Worm (Caenorhabditis elegans) whole organism, L3 larva: Measurements from ENCODE around the gene smut-1.
A peak's percentile ranks its signal among the peaks of the same experiment; 100 is the strongest.

Experiments used
- R02D3.7 ChIP-seq: fragments of 150-350 bp; optimal IDR thresholded peaks from 2 replicates; lab custom pipeline; 2014; ENCODE audit warnings: missing biosample characterization, missing genetic modification characterization
- ZK546.5 ChIP-seq: sonication (generic microtip); optimal IDR thresholded peaks from 2 replicates; lab custom pipeline; 2017; ENCODE audit warnings: missing biosample characterization, missing genetic modification characterization
- aly-2 ChIP-seq: fragments of 150-350 bp; optimal IDR thresholded peaks from 2 replicates; lab custom pipeline; 2014; ENCODE audit warnings: missing biosample characterization, missing genetic modification characterization
- ama-1 ChIP-seq: fragments of 150-350 bp; optimal IDR thresholded peaks from 2 replicates; lab custom pipeline; 2018
- ceh-16 ChIP-seq: sonication (generic microtip); optimal IDR thresholded peaks from 2 replicates; lab custom pipeline; 2017; ENCODE audit warnings: missing biosample characterization, missing genetic modification characterization
- ceh-28 ChIP-seq: fragments of 150-350 bp; optimal IDR thresholded peaks from 2 replicates; lab custom pipeline; 2014; ENCODE audit warnings: missing biosample characterization, missing genetic modification reagents, missing genetic modification characterization
- ceh-82 ChIP-seq: fragments of 150-350 bp; optimal IDR thresholded peaks from 2 replicates; lab custom pipeline; 2014; ENCODE audit warnings: missing biosample characterization, missing genetic modification characterization
- ceh-9 ChIP-seq: sonication (generic microtip); optimal IDR thresholded peaks from 2 replicates; lab custom pipeline; 2018; ENCODE audit warnings: missing biosample characterization, missing genetic modification characterization
- daf-12 ChIP-seq: fragments of 150-350 bp; optimal IDR thresholded peaks from 2 replicates; lab custom pipeline; 2014; ENCODE audit warnings: missing biosample characterization, missing genetic modification reagents, missing genetic modification characterization
- egl-27 ChIP-seq: sonication (generic microtip); optimal IDR thresholded peaks from 4 replicates; lab custom pipeline; 2017; ENCODE audit warnings: missing biosample characterization, missing genetic modification reagents, missing genetic modification characterization
- elt-1 ChIP-seq: fragments of 150-350 bp; optimal IDR thresholded peaks from 2 replicates; lab custom pipeline; 2014; ENCODE audit warnings: missing biosample characterization, missing genetic modification characterization
- elt-2 ChIP-seq: sonication (generic microtip); optimal IDR thresholded peaks from 2 replicates; lab custom pipeline; 2016; ENCODE audit warnings: missing genetic modification reagents, mild to moderate bottlenecking, missing genetic modification characterization, missing compliant biosample characterization
- elt-3 ChIP-seq, 3 experiments: fragments of 150-350 bp in 1 of 3; sonication (generic microtip) in 2 of 3; optimal IDR thresholded peaks; 2 replicates in 2 of 3; 4 replicates in 1 of 3; lab custom pipeline; 2014 to 2017; ENCODE audit warnings: missing biosample characterization in 3 of 3, missing genetic modification characterization in 3 of 3
- eor-1 ChIP-seq, 2 experiments: fragments of 150-350 bp; optimal IDR thresholded peaks; 2 replicates each; lab custom pipeline; 2014 to 2018; ENCODE audit warnings: missing biosample characterization in 2 of 2, missing genetic modification characterization in 2 of 2
- fkh-10 ChIP-seq: sonication (generic microtip); optimal IDR thresholded peaks from 2 replicates; lab custom pipeline; 2017; ENCODE audit warnings: missing biosample characterization, missing genetic modification reagents, missing genetic modification characterization
- fkh-2 ChIP-seq: fragments of 150-350 bp; optimal IDR thresholded peaks from 2 replicates; lab custom pipeline; 2014; ENCODE audit warnings: missing biosample characterization, missing genetic modification reagents, missing genetic modification characterization
- fos-1 ChIP-seq: fragments of 150-350 bp; optimal IDR thresholded peaks from 2 replicates; lab custom pipeline; 2014; ENCODE audit warnings: missing biosample characterization, missing genetic modification characterization
- hmg-11 ChIP-seq: sonication (generic microtip); optimal IDR thresholded peaks from 2 replicates; lab custom pipeline; 2016; ENCODE audit warnings: missing genetic modification characterization, missing compliant biosample characterization
- jun-1 ChIP-seq: fragments of 150-350 bp; optimal IDR thresholded peaks from 2 replicates; lab custom pipeline; 2014; ENCODE audit warnings: missing biosample characterization, missing genetic modification reagents, missing genetic modification characterization
- lin-15B ChIP-seq: fragments of 150-350 bp; optimal IDR thresholded peaks from 2 replicates; lab custom pipeline; 2014; ENCODE audit warnings: missing biosample characterization, missing genetic modification characterization
- lin-39 ChIP-seq: fragments of 150-350 bp; optimal IDR thresholded peaks from 2 replicates; lab custom pipeline; 2018; ENCODE audit warnings: missing biosample characterization, missing genetic modification reagents, missing genetic modification characterization
- nfya-1 ChIP-seq: sonication (generic microtip); optimal IDR thresholded peaks from 2 replicates; lab custom pipeline; 2017; ENCODE audit warnings: missing genetic modification characterization, mild to moderate bottlenecking, missing compliant biosample characterization, antibody characterized with exemption, moderate library complexity; ENCODE audit not compliant: insufficient read depth
- nhr-11 ChIP-seq: fragments of 150-350 bp; optimal IDR thresholded peaks from 2 replicates; lab custom pipeline; 2014; ENCODE audit warnings: missing biosample characterization, missing genetic modification characterization
- nhr-12 ChIP-seq: fragments of 150-350 bp; optimal IDR thresholded peaks from 2 replicates; lab custom pipeline; 2014; ENCODE audit warnings: missing biosample characterization, missing genetic modification characterization
- nhr-23 ChIP-seq: fragments of 150-350 bp; optimal IDR thresholded peaks from 2 replicates; lab custom pipeline; 2014; ENCODE audit warnings: missing biosample characterization, missing genetic modification reagents, missing genetic modification characterization
- nhr-237 ChIP-seq: fragments of 150-350 bp; optimal IDR thresholded peaks from 2 replicates; lab custom pipeline; 2014; ENCODE audit warnings: missing biosample characterization, missing genetic modification characterization
- nhr-25 ChIP-seq: sonication (generic microtip); optimal IDR thresholded peaks from 2 replicates; lab custom pipeline; 2017; ENCODE audit warnings: missing biosample characterization, missing genetic modification characterization
- nhr-28 ChIP-seq: fragments of 150-350 bp; optimal IDR thresholded peaks from 2 replicates; lab custom pipeline; 2014; ENCODE audit warnings: missing biosample characterization, missing genetic modification characterization
- nhr-43 ChIP-seq: sonication (generic microtip); optimal IDR thresholded peaks from 2 replicates; lab custom pipeline; 2016; ENCODE audit warnings: mild to moderate bottlenecking, missing genetic modification characterization, missing compliant biosample characterization; ENCODE audit not compliant: poor library complexity, severe bottlenecking
- nhr-67 ChIP-seq: fragments of 150-350 bp; optimal IDR thresholded peaks from 2 replicates; lab custom pipeline; 2014; ENCODE audit warnings: missing biosample characterization, missing genetic modification characterization
- nhr-76 ChIP-seq: fragments of 150-350 bp; sonication (generic microtip); optimal IDR thresholded peaks from 5 replicates; lab custom pipeline; 2014; ENCODE audit warnings: missing biosample characterization, missing genetic modification characterization
- nhr-77 ChIP-seq: fragments of 150-350 bp; optimal IDR thresholded peaks from 2 replicates; lab custom pipeline; 2014; ENCODE audit warnings: missing biosample characterization, missing genetic modification characterization
- pha-4 ChIP-seq: fragments of 150-350 bp; optimal IDR thresholded peaks from 2 replicates; lab custom pipeline; 2014; ENCODE audit warnings: missing biosample characterization, missing genetic modification reagents, missing genetic modification characterization
- pqm-1 ChIP-seq: fragments of 150-350 bp; optimal IDR thresholded peaks from 2 replicates; lab custom pipeline; 2017; ENCODE audit warnings: missing biosample characterization, missing genetic modification characterization, inconsistent platforms
- sea-2 ChIP-seq: fragments of 150-350 bp; sonication (generic microtip); optimal IDR thresholded peaks from 4 replicates; lab custom pipeline; 2014; ENCODE audit warnings: missing biosample characterization, missing genetic modification reagents, missing genetic modification characterization
- skn-1 ChIP-seq: fragments of 150-350 bp; optimal IDR thresholded peaks from 2 replicates; lab custom pipeline; 2014; ENCODE audit warnings: missing biosample characterization, missing genetic modification characterization
- snpc-4 ChIP-seq: fragments of 150-350 bp; optimal IDR thresholded peaks from 2 replicates; lab custom pipeline; 2014; ENCODE audit warnings: missing biosample characterization, missing genetic modification characterization
- tbx-2 ChIP-seq: sonication (generic microtip); optimal IDR thresholded peaks from 2 replicates; lab custom pipeline; 2016; ENCODE audit warnings: mild to moderate bottlenecking, missing genetic modification characterization, missing compliant biosample characterization
- unc-39 ChIP-seq: sonication (generic microtip); optimal IDR thresholded peaks from 4 replicates; lab custom pipeline; 2017; ENCODE audit warnings: missing biosample characterization, missing genetic modification characterization
- unc-62 ChIP-seq: fragments of 150-350 bp; sonication (generic microtip); optimal IDR thresholded peaks from 4 replicates; lab custom pipeline; 2014; ENCODE audit warnings: missing biosample characterization, missing genetic modification reagents, missing genetic modification characterization
- ztf-11 ChIP-seq: fragments of 150-350 bp; optimal IDR thresholded peaks from 2 replicates; lab custom pipeline; 2014; ENCODE audit warnings: missing biosample characterization, missing genetic modification characterization
- ztf-4 ChIP-seq: fragments of 150-350 bp; optimal IDR thresholded peaks from 2 replicates; lab custom pipeline; 2014; ENCODE audit warnings: missing biosample characterization, missing genetic modification characterization

smut-1 gene

DNA sequence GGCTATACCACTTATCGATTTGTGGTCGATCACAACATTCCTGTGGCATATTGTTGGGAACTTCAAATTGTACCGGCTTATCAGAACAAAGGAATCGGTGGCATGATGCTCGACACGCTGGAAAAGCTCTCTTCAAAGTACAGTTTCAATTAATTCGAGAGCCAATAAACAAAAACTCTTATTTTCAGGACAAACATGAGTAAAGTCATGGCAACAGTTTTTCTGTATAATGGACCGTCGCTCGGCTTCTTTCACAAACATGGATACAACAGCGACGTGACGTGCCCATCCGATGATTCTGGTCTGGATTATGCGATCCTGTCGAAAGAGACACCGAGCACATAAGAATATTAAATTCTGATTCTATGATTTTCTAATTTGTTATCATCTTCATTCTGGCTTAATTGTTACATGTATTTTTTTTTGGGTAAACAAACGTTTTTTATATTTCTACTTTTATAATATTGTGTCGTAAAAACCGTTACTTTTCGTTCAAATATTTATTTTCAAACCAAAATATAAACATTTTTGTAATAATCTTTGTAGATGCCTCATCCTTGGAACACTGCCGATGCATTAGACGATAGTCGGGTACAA lies at the start of gene smut-1:
Gene smut-1 (plus strand): TSS at position 547 of the 597 bp plus-strand sequence.
- no peak for TF ChIP-seq daf-12 (tag; lab: Kevin White, UChicago)
- no peak for TF ChIP-seq nhr-237 (tag; lab: Kevin White, UChicago)
- TF ChIP-seq snpc-4 (tag; lab: Kevin White, UChicago) = no peak
- no peak for TF ChIP-seq pqm-1
- TF ChIP-seq ztf-11 (tag; lab: Kevin White, UChicago) = no peak
- TF ChIP-seq ama-1 = no peak
- no peak for TF ChIP-seq ceh-82 (tag; lab: Kevin White, UChicago)
- TF ChIP-seq fos-1 (tag; lab: Kevin White, UChicago) = no peak

DNA sequence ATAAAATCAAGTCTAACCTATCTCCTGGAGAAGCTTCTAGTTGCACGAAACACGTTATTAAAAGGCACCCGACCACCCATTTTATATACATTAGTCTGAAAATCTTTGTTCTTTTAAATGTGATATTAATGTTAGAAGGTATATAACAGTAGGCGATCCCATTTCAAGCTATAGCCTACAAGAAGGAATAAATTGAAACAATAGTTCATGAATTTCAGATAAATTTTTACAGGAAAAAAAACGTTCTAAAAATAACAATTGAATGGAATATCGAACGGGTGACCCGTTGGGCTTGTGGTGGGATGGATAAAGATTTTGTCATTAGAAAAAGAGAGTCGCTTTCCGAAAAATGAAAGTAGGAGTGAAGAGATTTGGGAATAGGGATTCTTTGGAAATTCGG lies 49.1 kb upstream of the smut-1 start, which contains the start of gene pgap-3:
Gene pgap-3 (minus strand): TSS at position 101 of the 400 bp plus-strand sequence.
- TF ChIP-seq snpc-4 (tag; lab: Kevin White, UChicago) = no peak
- TF ChIP-seq sea-2 (GFP tag; lab: Kevin White, UChicago) = no peak
- TF ChIP-seq R02D3.7 (tag; lab: Kevin White, UChicago) = no peak
- no peak for TF ChIP-seq egl-27 (tag; lab: Kevin White, UChicago)
- no peak for TF ChIP-seq nhr-25 (tag; lab: Kevin White, UChicago)
- TF ChIP-seq nhr-23 (tag; lab: Kevin White, UChicago) = no peak
- TF ChIP-seq elt-1 (tag; lab: Kevin White, UChicago) = no peak
- TF ChIP-seq nhr-237 (tag; lab: Kevin White, UChicago) = no peak
- TF ChIP-seq nhr-77 = no peak
- no peak for TF ChIP-seq nhr-43 (tag; lab: Kevin White, UChicago)
- TF ChIP-seq ceh-82 (tag; lab: Kevin White, UChicago) = no peak
- no peak for TF ChIP-seq ZK546.5 (tag; lab: Kevin White, UChicago)
- TF ChIP-seq nhr-67 (tag; lab: Kevin White, UChicago) = no peak

DNA sequence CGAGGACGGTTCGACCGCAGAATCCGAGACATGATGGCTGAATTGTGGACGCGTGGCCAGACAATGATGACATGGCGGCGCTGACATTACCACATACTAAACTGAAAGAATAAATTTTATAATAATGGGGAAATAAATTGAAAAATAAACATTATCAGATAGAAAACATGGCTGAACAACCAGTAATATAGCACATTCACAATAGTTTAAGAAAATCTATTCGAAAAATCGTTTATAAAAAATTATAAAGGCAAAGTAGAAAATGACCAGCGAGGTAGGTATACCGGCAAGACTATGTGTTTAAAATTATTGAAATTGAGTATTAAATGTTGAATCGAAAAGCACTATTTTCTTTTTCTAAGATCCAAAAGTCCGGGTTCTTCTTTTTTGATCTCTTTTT lies 45.7 kb upstream of the smut-1 start, which contains the start of gene jamp-1:
Gene jamp-1 (minus strand): TSS at position 101 of the 400 bp plus-strand sequence.
- TF ChIP-seq fos-1 (tag; lab: Kevin White, UChicago) = no peak
- TF ChIP-seq ztf-4 (tag; lab: Kevin White, UChicago) = no peak
- no peak for TF ChIP-seq tbx-2 (tag; lab: Kevin White, UChicago)
- no peak for TF ChIP-seq eor-1 (tag; optimal IDR thresholded peaks at IDR 0.05; lab: Kevin White, UChicago)
- TF ChIP-seq ztf-11 (tag; lab: Kevin White, UChicago) = no peak
- TF ChIP-seq lin-15B = no peak
- TF ChIP-seq unc-39 (tag; lab: Kevin White, UChicago) = no peak
- no peak for TF ChIP-seq nhr-43 (tag; lab: Kevin White, UChicago)
- no peak for TF ChIP-seq egl-27 (tag; lab: Kevin White, UChicago)
- no peak for TF ChIP-seq lin-39
- no peak for TF ChIP-seq aly-2 (tag; lab: Kevin White, UChicago)
- no peak for TF ChIP-seq ceh-28
- TF ChIP-seq unc-62 (GFP tag; lab: Kevin White, UChicago) = no peak
- no peak for TF ChIP-seq elt-3 (tag; optimal IDR thresholded peaks at IDR 0.05; lab: Kevin White, UChicago)
- no peak for TF ChIP-seq jun-1 (tag; lab: Kevin White, UChicago)
- TF ChIP-seq R02D3.7 (tag; lab: Kevin White, UChicago) = no peak
- no peak for TF ChIP-seq fkh-10 (GFP tag; lab: Kevin White, UChicago)
- no peak for TF ChIP-seq ceh-82 (tag; lab: Kevin White, UChicago)

DNA sequence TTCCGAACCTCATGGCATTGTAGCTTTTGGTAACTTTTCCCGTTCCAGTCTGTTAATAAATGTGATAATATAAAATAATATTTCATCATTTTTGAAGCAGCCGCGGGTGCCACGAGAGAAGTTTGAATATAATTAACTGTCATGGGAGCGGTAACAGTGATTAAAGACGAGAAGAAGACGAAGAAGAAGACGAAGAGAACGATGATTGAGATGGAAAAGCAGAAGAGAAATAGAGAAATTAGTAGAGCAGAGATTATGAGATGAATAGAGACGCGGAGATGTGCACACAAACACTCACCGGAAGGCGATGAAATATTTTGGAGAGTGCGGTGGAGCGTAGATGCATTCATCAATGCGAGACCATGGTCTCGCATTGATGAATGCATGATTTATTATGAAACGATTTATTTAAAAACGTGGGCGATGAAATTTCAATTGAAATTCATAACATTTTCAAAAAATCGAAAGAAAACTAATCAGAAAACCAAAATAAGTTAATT lies 43.7 kb upstream of the smut-1 start, which contains the start of gene seip-1:
Gene seip-1 (minus strand): TSS at position 51 of the 500 bp plus-strand sequence.
- TF ChIP-seq jun-1 (tag; lab: Kevin White, UChicago) = peak; percentile 79
- no peak for TF ChIP-seq nhr-77
- TF ChIP-seq eor-1 (tag; optimal IDR thresholded peaks at IDR 0.05; lab: Kevin White, UChicago) = no peak
- TF ChIP-seq sea-2 (GFP tag; lab: Kevin White, UChicago) = no peak
- no peak for TF ChIP-seq ztf-11 (tag; lab: Kevin White, UChicago)
- peak; percentile 78 for TF ChIP-seq pqm-1
- TF ChIP-seq nhr-67 (tag; lab: Kevin White, UChicago) = no peak
- TF ChIP-seq nfya-1 = peak; percentile 87
- no peak for TF ChIP-seq ceh-16 (tag; lab: Kevin White, UChicago)
- TF ChIP-seq ZK546.5 (tag; lab: Kevin White, UChicago) = no peak
- no peak for TF ChIP-seq nhr-12
- TF ChIP-seq unc-39 (tag; lab: Kevin White, UChicago) = no peak
- peak; percentile 82 for TF ChIP-seq snpc-4 (tag; lab: Kevin White, UChicago)
- no peak for TF ChIP-seq nhr-28 (tag; lab: Kevin White, UChicago)
- peak; percentile 10 for TF ChIP-seq ama-1
- peak; percentile 89 for TF ChIP-seq skn-1 (tag; lab: Kevin White, UChicago)
- TF ChIP-seq fkh-2 (tag; lab: Kevin White, UChicago) = no peak
- TF ChIP-seq elt-2 (tag; lab: Kevin White, UChicago) = peak; percentile 79
- TF ChIP-seq nhr-76 (tag; lab: Kevin White, UChicago) = no peak
- peak; percentile 39 for TF ChIP-seq nhr-11 (tag; lab: Kevin White, UChicago)
- TF ChIP-seq pha-4 = peak; percentile 90
- peak; percentile 93 for TF ChIP-seq lin-15B
- peak; percentile 6 for TF ChIP-seq nhr-43 (tag; lab: Kevin White, UChicago)
- TF ChIP-seq nhr-237 (tag; lab: Kevin White, UChicago) = no peak
- peak; percentile 23 for TF ChIP-seq ceh-28
- no peak for TF ChIP-seq ceh-9 (tag; lab: Kevin White, UChicago)
- TF ChIP-seq hmg-11 = peak; percentile 79
- TF ChIP-seq aly-2 (tag; lab: Kevin White, UChicago) = no peak
- TF ChIP-seq unc-62 (GFP tag; lab: Kevin White, UChicago) = peak; percentile 30
- TF ChIP-seq elt-1 (tag; lab: Kevin White, UChicago) = no peak
- TF ChIP-seq fos-1 (tag; lab: Kevin White, UChicago) = peak; percentile 33
